Fruit fly (Drosophila melanogaster) whole organism, adult: Measurements from ENCODE around the gene Ptpmeg2.
A peak's percentile ranks its signal among the peaks of the same experiment; 100 is the strongest.

ENCODE experiments used
- CG12768 ChIP-seq: fragments of 200-800 bp; sonication (Bioruptor generic); optimal IDR thresholded peaks from 2 replicates; lab custom pipeline; 2017; ENCODE audit warnings: missing biosample characterization, missing genetic modification characterization, mild to moderate bottlenecking, moderate library complexity, missing genetic modification reagents
- CG14711 ChIP-seq: fragments of 200-800 bp; sonication (Bioruptor generic); optimal IDR thresholded peaks from 2 replicates; lab custom pipeline; 2018; ENCODE audit warnings: missing biosample characterization, mild to moderate bottlenecking, missing genetic modification characterization, moderate library complexity
- CG1620 ChIP-seq: fragments of 200-800 bp; sonication (Bioruptor generic); optimal IDR thresholded peaks from 2 replicates; lab custom pipeline; 2016; ENCODE audit warnings: missing biosample characterization, missing genetic modification characterization
- CG33017 ChIP-seq: fragments of 200-800 bp; sonication (Bioruptor generic); optimal IDR thresholded peaks from 2 replicates; lab custom pipeline; 2018; ENCODE audit warnings: missing biosample characterization, mild to moderate bottlenecking, missing genetic modification characterization, moderate library complexity
- CG5204 ChIP-seq: fragments of 200-800 bp; sonication (Bioruptor generic); optimal IDR thresholded peaks from 2 replicates; lab custom pipeline; 2016; ENCODE audit warnings: missing biosample characterization, missing genetic modification characterization
- CG7101 ChIP-seq: fragments of 200-800 bp; sonication (Bioruptor generic); optimal IDR thresholded peaks from 2 replicates; lab custom pipeline; 2018; ENCODE audit warnings: missing biosample characterization, mild to moderate bottlenecking, missing genetic modification characterization, moderate library complexity
- Hr96 ChIP-seq: fragments of 200-800 bp; sonication (Bioruptor generic); optimal IDR thresholded peaks from 2 replicates; lab custom pipeline; 2016; ENCODE audit warnings: missing biosample characterization, missing genetic modification characterization
- Mnt ChIP-seq: fragments of 200-800 bp; sonication (Bioruptor generic); optimal IDR thresholded peaks from 2 replicates; lab custom pipeline; 2016; ENCODE audit warnings: missing biosample characterization, mild to moderate bottlenecking, missing genetic modification characterization
- cnc ChIP-seq, 2 experiments: fragments of >200 bp; optimal IDR thresholded peaks; 2 replicates each; lab custom pipeline; 2017
- kay ChIP-seq: fragments of 200-800 bp; sonication (Bioruptor generic); peaks from one replicate; lab custom pipeline; 2016; ENCODE audit warnings: missing biosample characterization, missing genetic modification characterization, borderline replicate concordance
- ovo ChIP-seq: fragments of 200-800 bp; sonication (Bioruptor generic); optimal IDR thresholded peaks from 2 replicates; lab custom pipeline; 2016; ENCODE audit warnings: missing biosample characterization, missing genetic modification characterization
- tj ChIP-seq: fragments of 200-800 bp; sonication (Bioruptor generic); optimal IDR thresholded peaks from 3 replicates; lab custom pipeline; 2017; ENCODE audit warnings: missing biosample characterization, mild to moderate bottlenecking, missing genetic modification characterization, moderate library complexity

DNA sequence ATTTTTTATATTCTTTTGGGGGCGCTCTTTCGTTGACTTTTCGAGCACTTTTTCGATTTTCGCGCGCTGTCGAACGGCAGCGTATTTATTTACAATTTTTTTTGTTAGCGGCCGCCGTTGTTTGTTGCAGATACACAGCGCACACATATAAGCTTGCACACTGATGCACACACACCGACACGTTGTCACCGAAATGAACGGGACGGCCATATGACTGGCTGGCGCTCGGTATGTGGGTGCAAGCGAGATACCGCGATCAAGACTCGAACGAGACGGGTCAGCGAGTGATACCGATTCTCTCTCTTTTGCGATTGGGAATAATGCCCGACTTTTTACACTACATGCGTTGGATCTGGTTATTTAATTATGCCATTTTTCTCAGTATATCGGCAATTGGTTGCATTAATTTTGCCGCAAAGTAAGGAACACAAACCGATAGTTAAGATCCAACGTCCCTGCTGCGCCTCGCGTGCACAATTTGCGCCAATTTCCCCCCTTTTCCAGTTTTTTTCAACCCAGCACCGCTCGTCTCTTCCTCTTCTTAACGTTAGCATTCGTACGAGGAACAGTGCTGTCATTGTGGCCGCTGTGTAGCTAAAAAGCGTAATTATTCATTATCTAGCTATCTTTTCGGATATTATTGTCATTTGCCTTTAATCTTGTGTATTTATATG is 27.7 kb upstream of the Ptpmeg2 start, which contains the start of gene nej:
- TF ChIP-seq cnc (optimal IDR thresholded peaks at IDR 0.05; lab: Kevin White, UChicago) (no peak), CG14711 (tag; lab: Kevin White, UChicago) (no peak), CG5204 (no peak), Hr96 (GFP tag; lab: Kevin White, UChicago) (peak; percentile 28), tj (GFP tag; lab: Kevin White, UChicago) (no peak), CG12768 (no peak), ovo (GFP tag; lab: Kevin White, UChicago) (peak; percentile 65), CG7101 (no peak), CG33017 (tag; lab: Kevin White, UChicago) (no peak), Mnt (peak; percentile 87), CG1620 (GFP tag; lab: Kevin White, UChicago) (no peak), kay (no peak)
